Fruit fly (Drosophila melanogaster) whole organism, prepupa: ENCODE data around the gene CG43163.
A peak's percentile ranks its signal among the peaks of the same experiment; 100 is the strongest.

Experiments used
- CG10631 ChIP-seq: fragments of 200-800 bp; sonication (Bioruptor generic); optimal IDR thresholded peaks from 2 replicates; lab custom pipeline; 2016; ENCODE audit warnings: missing biosample characterization, missing genetic modification characterization
- CG10669 ChIP-seq: fragments of 200-800 bp; sonication (Bioruptor generic); optimal IDR thresholded peaks from 3 replicates; lab custom pipeline; 2018; ENCODE audit warnings: missing biosample characterization, mild to moderate bottlenecking, missing genetic modification characterization, moderate library complexity
- CG11294 ChIP-seq: fragments of 200-800 bp; sonication (Bioruptor generic); IDR thresholded peaks from 2 replicates; pipeline ENCODE4 v1.3.6; 2022; ENCODE audit warnings: missing biosample characterization, missing genetic modification characterization
- CG11762 ChIP-seq: fragments of 200-800 bp; sonication (Bioruptor generic); optimal IDR thresholded peaks from 3 replicates; lab custom pipeline; 2016; ENCODE audit warnings: missing biosample characterization, missing genetic modification characterization; ENCODE audit not compliant: insufficient read depth
- CG15336 ChIP-seq: fragments of 200-800 bp; sonication (Bioruptor generic); IDR thresholded peaks from 2 replicates; pipeline ENCODE4 v1.3.6; 2022; ENCODE audit warnings: missing biosample characterization, missing genetic modification characterization
- CG1621 ChIP-seq: fragments of 200-800 bp; sonication (Bioruptor generic); optimal IDR thresholded peaks from 3 replicates; lab custom pipeline; 2018; ENCODE audit warnings: missing biosample characterization, mild to moderate bottlenecking, missing genetic modification characterization
- CG16779 ChIP-seq: fragments of 200-800 bp; sonication (Bioruptor generic); optimal IDR thresholded peaks from 3 replicates; lab custom pipeline; 2017; ENCODE audit warnings: missing biosample characterization, mild to moderate bottlenecking, missing genetic modification characterization
- CG3032 ChIP-seq: fragments of 200-800 bp; optimal IDR thresholded peaks from 2 replicates; lab custom pipeline; 2019; ENCODE audit warnings: missing biosample characterization, mild to moderate bottlenecking, missing genetic modification characterization, moderate library complexity
- CG32006 ChIP-seq: fragments of 200-800 bp; sonication (Bioruptor generic); optimal IDR thresholded peaks from 3 replicates; lab custom pipeline; 2017; ENCODE audit warnings: missing biosample characterization, mild to moderate bottlenecking, missing genetic modification characterization
- CG34406 ChIP-seq: fragments of 200-800 bp; sonication (Bioruptor generic); optimal IDR thresholded peaks from 3 replicates; lab custom pipeline; 2016; ENCODE audit warnings: missing biosample characterization, missing genetic modification characterization
- CG4318 ChIP-seq: fragments of 200-800 bp; sonication (Bioruptor generic); optimal IDR thresholded peaks from 3 replicates; lab custom pipeline; 2017; ENCODE audit warnings: missing biosample characterization, mild to moderate bottlenecking, missing genetic modification characterization
- CG6163 ChIP-seq: fragments of 200-800 bp; sonication (Bioruptor generic); IDR thresholded peaks from 3 replicates; pipeline ENCODE4 v1.3.6; 2022; ENCODE audit warnings: missing biosample characterization, missing genetic modification characterization
- CG6854 ChIP-seq: fragments of 200-800 bp; sonication (Bioruptor generic); optimal IDR thresholded peaks from 2 replicates; lab custom pipeline; 2017; ENCODE audit warnings: missing biosample characterization, mild to moderate bottlenecking, missing genetic modification characterization
- CG7368 ChIP-seq: fragments of 200-800 bp; sonication (Bioruptor generic); optimal IDR thresholded peaks from 3 replicates; lab custom pipeline; 2016; ENCODE audit warnings: missing biosample characterization, missing genetic modification characterization
- CG8119 ChIP-seq: fragments of 200-800 bp; sonication (Bioruptor generic); IDR thresholded peaks from 3 replicates; pipeline ENCODE4 v1.3.6; 2022; ENCODE audit warnings: missing biosample characterization, missing genetic modification characterization
- CG8319 ChIP-seq: fragments of 200-800 bp; sonication (Bioruptor generic); optimal IDR thresholded peaks from 3 replicates; lab custom pipeline; 2016; ENCODE audit warnings: missing biosample characterization, missing genetic modification characterization
- CG8632 ChIP-seq: fragments of 200-800 bp; sonication (Bioruptor generic); optimal IDR thresholded peaks from 3 replicates; lab custom pipeline; 2016; ENCODE audit warnings: missing biosample characterization, missing genetic modification characterization
- CG9139 ChIP-seq: fragments of 200-800 bp; sonication (Bioruptor generic); optimal IDR thresholded peaks from 3 replicates; lab custom pipeline; 2017; ENCODE audit warnings: missing biosample characterization, mild to moderate bottlenecking, missing genetic modification characterization
- Eip75B ChIP-seq: fragments of 200-800 bp; sonication (Bioruptor generic); optimal IDR thresholded peaks from 3 replicates; lab custom pipeline; 2016; ENCODE audit warnings: missing biosample characterization, missing genetic modification characterization
- Eip78C ChIP-seq: fragments of 200-800 bp; sonication (Bioruptor generic); peaks from one replicate; lab custom pipeline; 2016; ENCODE audit warnings: missing biosample characterization, missing genetic modification characterization
- Ets21C ChIP-seq: fragments of 200-800 bp; sonication (Bioruptor generic); optimal IDR thresholded peaks from 3 replicates; lab custom pipeline; 2016; ENCODE audit warnings: missing biosample characterization, missing genetic modification characterization
- Ets96B ChIP-seq: fragments of 200-800 bp; optimal IDR thresholded peaks from 2 replicates; lab custom pipeline; 2019; ENCODE audit warnings: missing biosample characterization, mild to moderate bottlenecking, missing genetic modification characterization, moderate library complexity
- Gug ChIP-seq: fragments of 200-800 bp; sonication (Bioruptor generic); IDR thresholded peaks from 2 replicates; pipeline ENCODE4 v1.3.6; 2022; ENCODE audit warnings: missing biosample characterization, missing genetic modification characterization
- Hr38 ChIP-seq: sonication (Bioruptor generic); optimal IDR thresholded peaks from 2 replicates; lab custom pipeline; 2016; ENCODE audit warnings: missing biosample characterization, missing genetic modification characterization
- Hr39 ChIP-seq: fragments of 200-800 bp; sonication (Bioruptor generic); optimal IDR thresholded peaks from 2 replicates; lab custom pipeline; 2016; ENCODE audit warnings: missing biosample characterization, missing genetic modification characterization
- Hr4 ChIP-seq: fragments of 200-800 bp; sonication (Bioruptor generic); optimal IDR thresholded peaks from 3 replicates; lab custom pipeline; 2016; ENCODE audit warnings: missing biosample characterization, missing genetic modification characterization
- Met ChIP-seq: fragments of 200-800 bp; sonication (Bioruptor generic); optimal IDR thresholded peaks from 3 replicates; lab custom pipeline; 2016; ENCODE audit warnings: missing biosample characterization, missing genetic modification characterization
- Sox102F ChIP-seq: fragments of 200-800 bp; sonication (Bioruptor generic); optimal IDR thresholded peaks from 2 replicates; lab custom pipeline; 2016; ENCODE audit warnings: missing biosample characterization, mild to moderate bottlenecking, missing genetic modification characterization
- Sox14 ChIP-seq: fragments of 200-800 bp; sonication (Bioruptor generic); optimal IDR thresholded peaks from 3 replicates; lab custom pipeline; 2016; ENCODE audit warnings: missing biosample characterization, missing genetic modification characterization
- Sox15 ChIP-seq: fragments of 200-800 bp; sonication (Bioruptor generic); optimal IDR thresholded peaks from 3 replicates; lab custom pipeline; 2016; ENCODE audit warnings: missing biosample characterization, missing genetic modification characterization
- achi ChIP-seq: fragments of 200-800 bp; sonication (Bioruptor generic); optimal IDR thresholded peaks from 3 replicates; lab custom pipeline; 2016; ENCODE audit warnings: missing biosample characterization, missing genetic modification characterization
- acj6 ChIP-seq: fragments of 200-800 bp; sonication (Bioruptor generic); optimal IDR thresholded peaks from 3 replicates; lab custom pipeline; 2016; ENCODE audit warnings: missing biosample characterization, missing genetic modification characterization
- cyc ChIP-seq: fragments of 200-800 bp; sonication (Bioruptor generic); optimal IDR thresholded peaks from 3 replicates; lab custom pipeline; 2016; ENCODE audit warnings: missing biosample characterization, missing genetic modification characterization
- dac ChIP-seq: fragments of 200-800 bp; sonication (Bioruptor generic); optimal IDR thresholded peaks from 2 replicates; lab custom pipeline; 2017; ENCODE audit warnings: missing biosample characterization, mild to moderate bottlenecking, missing genetic modification characterization
- dsx ChIP-seq: fragments of 200-800 bp; optimal IDR thresholded peaks from 3 replicates; lab custom pipeline; 2019; ENCODE audit warnings: missing biosample characterization, mild to moderate bottlenecking, missing genetic modification characterization, moderate library complexity; ENCODE audit not compliant: poor library complexity, severe bottlenecking
- eg ChIP-seq: fragments of 200-800 bp; sonication (Bioruptor generic); IDR thresholded peaks from 3 replicates; pipeline ENCODE4 v1.3.6; 2022; ENCODE audit warnings: missing biosample characterization, missing genetic modification characterization
- esn ChIP-seq: fragments of 200-800 bp; sonication (Bioruptor generic); optimal IDR thresholded peaks from 2 replicates; lab custom pipeline; 2016; ENCODE audit warnings: missing biosample characterization, mild to moderate bottlenecking, missing genetic modification characterization, moderate library complexity
- fd59A ChIP-seq: fragments of 200-800 bp; sonication (Bioruptor generic); optimal IDR thresholded peaks from 2 replicates; lab custom pipeline; 2017; ENCODE audit warnings: missing biosample characterization, mild to moderate bottlenecking, missing genetic modification characterization, missing genetic modification reagents
- fd85E ChIP-seq: fragments of 200-800 bp; sonication (Bioruptor generic); optimal IDR thresholded peaks from 3 replicates; lab custom pipeline; 2016; ENCODE audit warnings: missing biosample characterization, missing genetic modification characterization
- fkh ChIP-seq: fragments of 200-800 bp; sonication (Bioruptor generic); optimal IDR thresholded peaks from 3 replicates; lab custom pipeline; 2017; ENCODE audit warnings: missing biosample characterization, mild to moderate bottlenecking, missing genetic modification characterization, moderate library complexity
- lz ChIP-seq: fragments of 200-800 bp; sonication (Bioruptor generic); optimal IDR thresholded peaks from 3 replicates; lab custom pipeline; 2016; ENCODE audit warnings: missing biosample characterization, missing genetic modification characterization
- net ChIP-seq: fragments of 200-800 bp; sonication (Bioruptor generic); optimal IDR thresholded peaks from 3 replicates; lab custom pipeline; 2016; ENCODE audit warnings: missing biosample characterization, missing genetic modification characterization
- pdm3 ChIP-seq: fragments of 200-800 bp; sonication (Bioruptor generic); optimal IDR thresholded peaks from 3 replicates; lab custom pipeline; 2016; ENCODE audit warnings: missing biosample characterization, missing genetic modification characterization
- salr ChIP-seq, 2 experiments: fragments of 200-800 bp; sonication (Bioruptor generic); optimal IDR thresholded peaks; 3 replicates each; lab custom pipeline; 2016 to 2018; ENCODE audit warnings: missing biosample characterization in 2 of 2, missing genetic modification characterization in 2 of 2, mild to moderate bottlenecking in 1 of 2
- spab ChIP-seq: fragments of 200-800 bp; sonication (Bioruptor generic); optimal IDR thresholded peaks from 2 replicates; lab custom pipeline; 2017; ENCODE audit warnings: missing biosample characterization, mild to moderate bottlenecking, missing genetic modification characterization, missing genetic modification reagents
- ss ChIP-seq, 2 experiments: fragments of 200-800 bp; sonication (Bioruptor generic); optimal IDR thresholded peaks; 2 replicates in 1 of 2; 3 replicates in 1 of 2; lab custom pipeline; 2017 to 2018; ENCODE audit warnings: mild to moderate bottlenecking in 2 of 2, missing biosample characterization in 2 of 2, missing genetic modification characterization in 2 of 2, moderate library complexity in 1 of 2
- svp ChIP-seq: fragments of 200-800 bp; sonication (Bioruptor generic); peaks from one replicate; lab custom pipeline; 2016; ENCODE audit warnings: missing biosample characterization, missing genetic modification characterization
- topi ChIP-seq: fragments of 200-800 bp; sonication (Bioruptor generic); optimal IDR thresholded peaks from 3 replicates; lab custom pipeline; 2016; ENCODE audit warnings: missing biosample characterization, missing genetic modification characterization
- vri ChIP-seq: fragments of 200-800 bp; sonication (Bioruptor generic); optimal IDR thresholded peaks from 3 replicates; lab custom pipeline; 2016; ENCODE audit warnings: missing biosample characterization, mild to moderate bottlenecking, missing genetic modification characterization

The CG43163 gene

DNA sequence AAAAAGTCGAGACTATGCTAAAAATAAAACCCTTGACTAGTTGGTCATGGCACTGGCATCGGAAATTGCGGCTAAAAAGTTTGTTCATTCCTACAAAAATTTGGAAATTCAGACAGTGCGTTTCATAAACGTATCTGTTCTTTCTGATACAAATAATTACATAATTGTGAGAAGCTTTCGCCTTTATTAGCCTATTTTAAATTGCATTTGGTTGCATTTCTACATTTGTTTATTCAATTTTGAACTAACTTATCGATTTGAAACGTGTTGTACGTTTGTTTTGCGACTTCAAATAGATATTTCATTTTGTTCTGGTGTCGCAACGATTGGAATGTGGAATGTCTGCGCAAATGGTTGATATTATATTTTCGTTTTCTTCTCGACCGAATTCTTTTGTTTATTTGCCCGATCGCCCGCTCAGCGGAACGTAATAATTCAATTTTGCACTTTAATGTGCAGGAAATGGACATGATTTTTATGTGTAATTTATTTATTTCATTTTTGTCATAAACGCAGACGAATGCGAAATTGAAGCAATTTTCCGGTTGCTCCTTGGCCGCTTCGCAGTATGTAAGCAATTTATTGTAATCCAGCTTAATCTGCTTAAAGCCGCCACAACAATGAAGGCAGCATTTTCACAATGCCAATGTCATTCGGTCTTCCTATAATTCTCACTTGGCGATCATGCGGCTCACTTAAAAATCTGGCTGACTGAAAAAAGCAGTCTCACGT is 60.7 kb downstream of the CG43163 start:
- TF ChIP-seq Hr39 (GFP tag; lab: Kevin White, UChicago) (no peak), Gug (no peak), fkh (GFP tag; lab: Kevin White, UChicago) (peak; percentile 23), net (GFP tag; lab: Kevin White, UChicago) (no peak), CG8119 (GFP tag; lab: Robert Waterston, UW) (no peak)

DNA sequence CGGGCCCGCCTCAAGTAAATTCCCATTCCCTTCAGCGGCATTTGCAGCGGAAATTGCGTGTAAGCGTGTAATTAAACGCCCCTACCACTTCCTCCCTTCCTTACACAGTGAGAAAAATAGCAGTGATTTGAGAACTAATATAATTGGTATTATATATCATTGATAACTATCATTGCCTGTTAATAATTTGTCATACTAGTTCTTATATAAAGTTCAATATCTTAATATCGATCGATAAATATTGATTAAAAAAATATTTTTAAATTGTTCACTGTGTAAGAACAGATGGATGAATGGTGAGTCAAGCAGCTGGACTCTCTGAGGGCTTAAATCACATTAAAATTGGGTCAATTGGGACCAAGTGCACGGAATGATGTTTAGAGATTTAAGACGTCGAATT is 61.9 kb downstream of the CG43163 start:
- peak; percentile 46 for TF ChIP-seq CG10669 (GFP tag; lab: Kevin White, UChicago)
- no peak for TF ChIP-seq CG6854 (GFP tag; lab: Kevin White, UChicago)
- peak; percentile 5 for TF ChIP-seq fd59A (GFP tag; lab: Kevin White, UChicago)
- no peak for TF ChIP-seq CG4318
- TF ChIP-seq Sox15 (GFP tag; lab: Kevin White, UChicago): no peak
- peak; percentile 35 for TF ChIP-seq cyc (GFP tag; lab: Kevin White, UChicago)
- TF ChIP-seq Sox102F (GFP tag; lab: Kevin White, UChicago): no peak
- peak; percentile 39; the same call in 1 of the 2 replicates for TF ChIP-seq CG15336
- peak; percentile 29 for TF ChIP-seq topi (GFP tag; lab: Kevin White, UChicago)
- TF ChIP-seq CG34406 (GFP tag; lab: Kevin White, UChicago): peak; percentile 7
- TF ChIP-seq Ets21C (GFP tag; lab: Kevin White, UChicago): no peak
- peak; percentile 33 for TF ChIP-seq spab (GFP tag; lab: Kevin White, UChicago)
- TF ChIP-seq fkh (GFP tag; lab: Kevin White, UChicago): peak; percentile 44
- peak; percentile 1 for TF ChIP-seq achi (GFP tag; lab: Kevin White, UChicago)
- TF ChIP-seq CG8632: no peak
- peak; percentile 31 for TF ChIP-seq CG11762 (GFP tag; lab: Kevin White, UChicago)
- TF ChIP-seq ss (GFP tag; optimal IDR thresholded peaks at IDR 0.05; lab: Kevin White, UChicago): peak; percentile 10 to 87
- no peak for TF ChIP-seq dac
- TF ChIP-seq svp (GFP tag; lab: Kevin White, UChicago): peak; percentile 63
- TF ChIP-seq CG7368 (GFP tag; lab: Kevin White, UChicago): no peak
- TF ChIP-seq CG10631 (GFP tag; lab: Kevin White, UChicago): no peak
- peak; percentile 80 for TF ChIP-seq Eip78C (GFP tag; lab: Kevin White, UChicago)
- TF ChIP-seq Hr39 (GFP tag; lab: Kevin White, UChicago): no peak
- no peak for TF ChIP-seq fd85E
- TF ChIP-seq Gug: no peak
- TF ChIP-seq acj6 (GFP tag; lab: Kevin White, UChicago): peak; percentile 16
- TF ChIP-seq salr (GFP tag; optimal IDR thresholded peaks at IDR 0.05; lab: Kevin White, UChicago): no peak
- no peak for TF ChIP-seq CG8119 (GFP tag; lab: Robert Waterston, UW)
- no peak for TF ChIP-seq CG32006 (GFP tag; lab: Kevin White, UChicago)
- peak; percentile 47 for TF ChIP-seq CG3032
- no peak for TF ChIP-seq CG1621 (tag; lab: Kevin White, UChicago)
- peak; percentile 39 for TF ChIP-seq Eip75B
- TF ChIP-seq CG8319 (GFP tag; lab: Kevin White, UChicago): no peak
- no peak for TF ChIP-seq Hr38
- TF ChIP-seq pdm3 (GFP tag; lab: Kevin White, UChicago): no peak
- no peak for TF ChIP-seq CG16779 (tag; lab: Kevin White, UChicago)
- TF ChIP-seq CG6163 (GFP tag; lab: Robert Waterston, UW): no peak
- no peak for TF ChIP-seq CG9139 (GFP tag; lab: Kevin White, UChicago)
- no peak for TF ChIP-seq lz
- TF ChIP-seq CG11294 (GFP tag; lab: Robert Waterston, UW): no peak
- TF ChIP-seq Ets96B (tag; lab: Kevin White, UChicago): peak; percentile 50
- TF ChIP-seq Hr4: no peak
- TF ChIP-seq Sox14 (GFP tag; lab: Kevin White, UChicago): no peak
- no peak for TF ChIP-seq vri (GFP tag; lab: Kevin White, UChicago)
- peak; percentile 5 for TF ChIP-seq dsx (GFP tag; lab: Kevin White, UChicago)
- peak; percentile 35 for TF ChIP-seq esn (GFP tag; lab: Kevin White, UChicago)
- TF ChIP-seq Met (GFP tag; lab: Kevin White, UChicago): peak; percentile 25
- TF ChIP-seq eg (GFP tag; lab: Robert Waterston, UW): no peak
